Fruit fly (Drosophila melanogaster) whole organism, pupa: ENCODE results near the gene CG3603.

ENCODE experiments used
- CG17806 ChIP-seq: fragments of 200-800 bp; sonication (Bioruptor generic); optimal IDR thresholded peaks from 2 replicates; lab custom pipeline; 2018; ENCODE audit warnings: missing biosample characterization, mild to moderate bottlenecking, missing genetic modification characterization, moderate library complexity
- CG8301 ChIP-seq: fragments of 200-800 bp; sonication (Bioruptor generic); optimal IDR thresholded peaks from 2 replicates; lab custom pipeline; 2018; ENCODE audit warnings: missing biosample characterization, mild to moderate bottlenecking, missing genetic modification characterization
- CG9948 ChIP-seq: fragments of 200-800 bp; sonication (Bioruptor generic); optimal IDR thresholded peaks from 2 replicates; lab custom pipeline; 2018; ENCODE audit warnings: missing biosample characterization, mild to moderate bottlenecking, missing genetic modification characterization, moderate library complexity
- Snoo ChIP-seq: fragments of 200-800 bp; sonication (Bioruptor generic); optimal IDR thresholded peaks from 3 replicates; lab custom pipeline; 2017; ENCODE audit warnings: missing biosample characterization, mild to moderate bottlenecking, missing genetic modification characterization, inconsistent platforms
- fd96Ca ChIP-seq: fragments of 200-800 bp; sonication (Bioruptor generic); IDR thresholded peaks from 3 replicates; pipeline ENCODE4 v1.3.6; 2022; ENCODE audit warnings: missing biosample characterization, missing genetic modification characterization
- gl ChIP-seq: fragments of 200-800 bp; sonication (Bioruptor generic); optimal IDR thresholded peaks from 2 replicates; lab custom pipeline; 2018; ENCODE audit warnings: missing biosample characterization, mild to moderate bottlenecking, missing genetic modification characterization

dm6 chrX:2918551-2918950 lies 29.3 kb upstream of the CG3603 start:
- TF ChIP-seq fd96Ca (GFP tag; lab: Robert Waterston, UW) (no peak), gl (tag; lab: Kevin White, UChicago) (no peak), CG9948 (no peak), CG17806 (tag; lab: Kevin White, UChicago) (no peak), CG8301 (tag; lab: Kevin White, UChicago) (no peak), Snoo (tag; lab: Kevin White, UChicago) (no peak)
